Worm (Caenorhabditis elegans): ENCODE results near the gene fbxa-36.

- TF ChIP-seq aly-1 (tag; optimal IDR thresholded peaks at IDR 0.05) (no peak), pes-1 (GFP tag; IDR thresholded peaks at IDR 0.05) (no peak), ama-1 (optimal IDR thresholded peaks at IDR 0.05) (no peak), hmbx-1 (tag; optimal IDR thresholded peaks at IDR 0.05) (no peak), tbx-11 (GFP tag; IDR thresholded peaks at IDR 0.05) (no peak), flt-1 (GFP tag; IDR thresholded peaks at IDR 0.05) (no peak), hmg-4 (GFP tag; optimal IDR thresholded peaks at IDR 0.05) (no peak), scrt-1 (GFP tag; IDR thresholded peaks at IDR 0.05) (no peak)
These were observed 18.3 kb upstream of the fbxa-36 start for ce11 chrIII:1311367-1311766.
